Worm (Caenorhabditis elegans): ENCODE data around the gene R166.2.

Gene R166.2

ce11 chrII:10551985-10552736, 14.7 kb upstream of the R166.2 start (continued):
- TF ChIP-seq hrde-1 (tag; optimal IDR thresholded peaks at IDR 0.05; ENCODE audit: borderline replicate concordance) (no peak), atf-7 (tag; optimal IDR thresholded peaks at IDR 0.05) (peak; percentile 87), ztf-3 (GFP tag; optimal IDR thresholded peaks at IDR 0.05) (peak; percentile 21), ztf-6 (GFP tag; IDR thresholded peaks at IDR 0.05) (0 out of 2 replicates have a peak, but pooled peaks have one; percentile 20), hmg-20 (GFP tag; IDR thresholded peaks at IDR 0.05) (0 out of 2 replicates have a peak, but pooled peaks have one; percentile 14), ccch-3 (GFP tag; optimal IDR thresholded peaks at IDR 0.05) (no peak), madf-3 (GFP tag; IDR thresholded peaks at IDR 0.05) (peak; percentile 81), dpl-1 (GFP tag; optimal IDR thresholded peaks at IDR 0.05) (no peak), B0035.1 (tag; optimal IDR thresholded peaks at IDR 0.05) (peak; percentile 22), ceh-91 (GFP tag; IDR thresholded peaks at IDR 0.05) (no peak), aptf-3 (GFP tag; IDR thresholded peaks at IDR 0.05) (no peak), let-607 (tag; optimal IDR thresholded peaks at IDR 0.05) (peak in 1 of 2 experiments; percentile 66), xnd-1 (tag; optimal IDR thresholded peaks at IDR 0.05) (no peak), ceh-40 (GFP tag; IDR thresholded peaks at IDR 0.05) (0 out of 2 replicates have a peak, but pooled peaks have one; percentile 25), let-526 (GFP tag; IDR thresholded peaks at IDR 0.05) (peak; percentile 64; the same call in 1 of the 2 replicates), ceh-58 (GFP tag; IDR thresholded peaks at IDR 0.05) (no peak), gei-17 (GFP tag; optimal IDR thresholded peaks at IDR 0.05) (peak; percentile 57), zim-3 (tag; optimal IDR thresholded peaks at IDR 0.05) (no peak), nhr-120 (GFP tag; IDR thresholded peaks at IDR 0.05) (no peak), attf-5 (GFP tag; optimal IDR thresholded peaks at IDR 0.05) (peak; percentile 77), attf-6 (GFP tag; IDR thresholded peaks at IDR 0.05) (no peak), ceh-27 (GFP tag; optimal IDR thresholded peaks at IDR 0.05) (peak; percentile 82), F57C9.4 (tag; optimal IDR thresholded peaks at IDR 0.05) (no peak), athp-1 (tag; optimal IDR thresholded peaks at IDR 0.05) (peak; percentile 69), madf-10 (tag; optimal IDR thresholded peaks at IDR 0.05) (peak; percentile 67), mcd-1 (GFP tag; IDR thresholded peaks at IDR 0.05) (peak; percentile 69), snpc-1.1 (tag; optimal IDR thresholded peaks at IDR 0.05; ENCODE audit: insufficient read depth) (peak; percentile 5), aptf-2 (GFP tag; conservative IDR thresholded peaks at IDR 0.05) (no peak), ztf-25 (GFP tag; IDR thresholded peaks at IDR 0.05) (no peak), ets-4 (GFP tag; optimal IDR thresholded peaks at IDR 0.05) (no peak), madf-8 (GFP tag; conservative IDR thresholded peaks at IDR 0.05) (no peak), sea-2 (GFP tag; IDR thresholded peaks at IDR 0.05) (no peak), lag-1 (GFP tag; IDR thresholded peaks at IDR 0.05) (no peak), madf-6 (GFP tag; IDR thresholded peaks at IDR 0.05) (no peak), F39B2.1 (GFP tag; IDR thresholded peaks at IDR 0.05) (no peak), zfh-2 (GFP tag; conservative IDR thresholded peaks at IDR 0.05) (peak; percentile 71), rec-8 (tag; optimal IDR thresholded peaks at IDR 0.05) (no peak), Y53F4B.3 (GFP tag; IDR thresholded peaks at IDR 0.05) (no peak), attf-3 (GFP tag; conservative IDR thresholded peaks at IDR 0.05) (no peak), tbx-9 (tag; optimal IDR thresholded peaks at IDR 0.05; ENCODE audit: borderline replicate concordance) (no peak), hsf-1 (GFP tag; IDR thresholded peaks at IDR 0.05) (no peak), egl-44 (GFP tag; IDR thresholded peaks at IDR 0.05) (no peak), efl-1 (GFP tag; optimal IDR thresholded peaks at IDR 0.05) (no peak), F37B4.10 (GFP tag; IDR thresholded peaks at IDR 0.05) (no peak), mel-28 (tag; optimal IDR thresholded peaks at IDR 0.05; ENCODE audit: borderline replicate concordance) (no peak), lir-1 (GFP tag; conservative IDR thresholded peaks at IDR 0.05) (0 out of 2 replicates have a peak, but pooled peaks have one; percentile 49), egl-18 (GFP tag; IDR thresholded peaks at IDR 0.05) (no peak)

Measured in whole organism, young adult.